Worm (Caenorhabditis elegans): ENCODE results near the gene Y40A1A.2.

Y40A1A.2 gene

DNA sequence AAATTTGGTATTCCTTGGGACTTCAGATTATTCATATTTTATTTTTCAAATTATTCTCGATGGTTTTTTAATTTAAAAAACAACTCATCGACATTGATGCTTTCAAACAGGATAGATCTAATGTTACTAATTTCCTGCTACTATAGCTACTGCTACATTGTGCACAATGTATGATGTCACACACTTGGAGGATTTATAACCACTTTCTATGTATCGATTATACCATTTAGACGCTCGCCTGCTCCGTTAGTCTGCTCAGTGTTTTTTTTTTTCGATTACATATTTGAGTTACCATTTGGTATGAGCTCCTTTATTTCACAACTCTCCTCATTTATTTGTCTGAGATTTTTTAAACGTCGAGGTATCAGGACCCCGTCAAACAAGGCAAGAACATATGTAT lies at the start of gene Y40A1A.2:
Gene Y40A1A.2, plus strand, starts transcription at position 301 of the 400 bp plus-strand sequence.
- no peak for TF ChIP-seq tra-4 (tag; optimal IDR thresholded peaks at IDR 0.05)
- TF ChIP-seq tbx-37 (GFP tag; conservative IDR thresholded peaks at IDR 0.05): no peak

DNA sequence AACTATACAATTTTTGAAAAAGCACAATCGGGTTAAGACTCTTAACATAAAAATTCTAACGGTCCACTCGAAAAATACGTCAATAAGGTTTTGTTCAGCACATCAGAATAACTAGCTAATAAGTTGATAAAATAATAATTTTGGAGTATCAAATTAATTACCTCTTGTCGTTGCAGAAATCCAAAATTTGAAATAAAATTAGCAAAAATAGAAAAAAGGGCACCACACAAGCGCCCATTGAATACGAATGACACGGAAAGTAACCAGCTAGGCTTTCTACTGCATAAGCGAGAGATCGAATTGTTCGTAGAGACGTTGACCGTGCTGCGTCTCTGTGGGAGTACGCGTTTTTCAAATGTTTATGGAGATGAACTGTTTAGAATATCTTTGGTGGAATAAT lies 31.5 kb upstream of the Y40A1A.2 start:
- TF ChIP-seq B0310.2 (tag; optimal IDR thresholded peaks at IDR 0.05): no peak
- TF ChIP-seq hmbx-1 (tag; optimal IDR thresholded peaks at IDR 0.05): no peak
- TF ChIP-seq ets-7 (tag; optimal IDR thresholded peaks at IDR 0.05): no peak
- TF ChIP-seq ceh-13 (GFP tag; optimal IDR thresholded peaks at IDR 0.05): no peak
- TF ChIP-seq tra-4 (tag; optimal IDR thresholded peaks at IDR 0.05): no peak
- TF ChIP-seq flt-1 (GFP tag; IDR thresholded peaks at IDR 0.05): no peak
- TF ChIP-seq aly-1 (tag; optimal IDR thresholded peaks at IDR 0.05): no peak
- no peak for TF ChIP-seq hnd-1 (tag; optimal IDR thresholded peaks at IDR 0.05)
- TF ChIP-seq scrt-1 (GFP tag; IDR thresholded peaks at IDR 0.05): no peak

DNA sequence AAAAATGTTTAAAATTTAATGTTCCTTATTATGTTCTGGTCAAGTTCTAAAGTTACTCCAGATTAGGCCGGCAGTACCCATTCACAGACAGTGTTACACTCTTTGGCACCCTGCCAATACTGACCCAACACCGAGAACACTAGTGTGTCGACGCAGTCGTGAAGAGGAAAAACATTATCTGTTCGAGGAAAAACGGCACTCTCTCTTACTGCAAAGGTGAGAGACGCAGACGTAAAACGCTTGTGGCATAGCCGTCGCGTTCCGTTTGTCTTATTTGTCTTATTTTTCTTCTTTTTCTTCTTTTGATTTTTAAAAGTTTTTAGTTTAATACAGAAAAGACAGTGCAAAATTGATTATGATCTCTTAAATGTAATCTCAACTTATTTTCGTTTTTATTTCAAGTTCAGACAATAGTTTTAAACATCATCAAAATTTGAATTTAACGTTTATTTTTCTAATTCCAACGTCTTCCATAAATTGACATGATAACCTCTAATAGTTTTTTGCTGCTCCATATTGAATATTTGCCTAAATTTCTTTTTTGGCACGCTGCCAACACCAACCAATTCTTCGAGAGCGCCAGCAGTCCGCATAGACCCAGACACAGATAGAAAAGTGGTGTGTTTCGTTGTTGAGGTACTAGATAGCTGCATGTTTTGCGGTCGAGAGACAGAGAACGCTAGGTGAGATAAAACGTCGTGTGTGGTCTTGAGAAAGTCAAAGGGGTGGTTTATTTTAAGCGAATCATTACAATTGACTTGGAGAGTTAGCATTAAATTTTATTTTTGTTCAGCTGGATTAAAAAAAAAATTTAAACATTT lies 29.4 kb upstream of the Y40A1A.2 start:
- TF ChIP-seq ets-7 (tag; optimal IDR thresholded peaks at IDR 0.05) (no peak), hnd-1 (tag; optimal IDR thresholded peaks at IDR 0.05) (no peak), tra-4 (tag; optimal IDR thresholded peaks at IDR 0.05) (no peak), F13C5.2 (tag; optimal IDR thresholded peaks at IDR 0.05) (no peak), B0310.2 (tag; optimal IDR thresholded peaks at IDR 0.05) (no peak), ama-1 (optimal IDR thresholded peaks at IDR 0.05) (no peak), aly-1 (tag; optimal IDR thresholded peaks at IDR 0.05) (no peak), scrt-1 (GFP tag; IDR thresholded peaks at IDR 0.05) (no peak), ceh-36 (tag; optimal IDR thresholded peaks at IDR 0.05) (no peak), flt-1 (GFP tag; IDR thresholded peaks at IDR 0.05) (no peak), ceh-13 (GFP tag; optimal IDR thresholded peaks at IDR 0.05) (no peak), sea-1 (GFP tag; conservative IDR thresholded peaks at IDR 0.05) (no peak), hmbx-1 (tag; optimal IDR thresholded peaks at IDR 0.05) (no peak), hmg-4 (GFP tag; optimal IDR thresholded peaks at IDR 0.05) (no peak), tbx-11 (GFP tag; IDR thresholded peaks at IDR 0.05) (no peak)

DNA sequence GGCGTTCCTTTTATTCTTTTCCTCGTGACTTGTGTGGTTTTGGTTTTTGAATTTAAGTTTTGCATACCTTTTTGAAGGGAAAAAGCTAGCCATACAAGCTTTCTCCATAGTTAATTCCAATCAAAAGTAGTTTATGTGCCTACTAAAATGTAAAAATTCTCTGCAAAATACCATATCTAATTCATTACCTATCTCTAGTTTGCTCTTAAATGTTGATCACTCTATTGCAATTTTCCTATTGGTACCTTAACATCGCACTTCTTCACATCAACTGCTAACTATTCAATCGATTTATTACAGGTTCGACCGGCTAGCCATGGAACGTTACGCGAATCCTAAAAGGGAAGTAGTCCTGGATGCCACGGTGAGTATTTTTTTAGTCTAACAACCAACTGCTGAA lies 28.3 kb upstream of the Y40A1A.2 start, which contains the start of gene F52D2.7:
Gene F52D2.7, plus strand, starts transcription at position 301 of the 400 bp plus-strand sequence.
- TF ChIP-seq ceh-36 (tag; optimal IDR thresholded peaks at IDR 0.05) (no peak), aly-1 (tag; optimal IDR thresholded peaks at IDR 0.05) (no peak), hmbx-1 (tag; optimal IDR thresholded peaks at IDR 0.05) (no peak), hmg-4 (GFP tag; optimal IDR thresholded peaks at IDR 0.05) (no peak), B0310.2 (tag; optimal IDR thresholded peaks at IDR 0.05) (no peak), ama-1 (optimal IDR thresholded peaks at IDR 0.05) (no peak), ceh-13 (GFP tag; optimal IDR thresholded peaks at IDR 0.05) (no peak), scrt-1 (GFP tag; IDR thresholded peaks at IDR 0.05) (no peak), tbx-11 (GFP tag; IDR thresholded peaks at IDR 0.05) (no peak), pes-1 (GFP tag; IDR thresholded peaks at IDR 0.05) (no peak), tbx-37 (GFP tag; conservative IDR thresholded peaks at IDR 0.05) (no peak), F13C5.2 (tag; optimal IDR thresholded peaks at IDR 0.05) (no peak), tra-4 (tag; optimal IDR thresholded peaks at IDR 0.05) (no peak), hnd-1 (tag; optimal IDR thresholded peaks at IDR 0.05) (no peak), sea-1 (GFP tag; conservative IDR thresholded peaks at IDR 0.05) (no peak), flt-1 (GFP tag; IDR thresholded peaks at IDR 0.05) (no peak), ets-7 (tag; optimal IDR thresholded peaks at IDR 0.05) (no peak)

DNA sequence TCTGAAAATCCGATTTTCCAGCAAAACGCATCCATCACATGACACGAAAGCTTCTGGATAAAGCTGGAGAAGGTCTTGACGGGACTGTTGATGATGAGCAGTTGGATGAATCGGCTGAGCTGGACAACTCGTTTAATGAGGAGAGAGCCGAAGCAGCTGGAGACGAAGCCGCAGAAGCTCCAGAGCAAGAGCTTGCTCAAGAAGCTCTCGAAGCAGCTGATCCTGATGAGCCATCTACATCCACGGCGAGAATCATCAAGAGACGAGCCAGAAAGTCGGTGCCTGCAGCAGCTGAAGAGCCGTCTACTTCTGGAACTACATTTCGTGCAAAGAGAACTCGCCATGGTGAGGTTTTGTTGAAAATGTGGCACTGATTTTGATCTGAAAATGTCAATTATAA lies 26.1 kb upstream of the Y40A1A.2 start:
- no peak for TF ChIP-seq hnd-1 (tag; optimal IDR thresholded peaks at IDR 0.05)
- TF ChIP-seq hmbx-1 (tag; optimal IDR thresholded peaks at IDR 0.05): no peak
- TF ChIP-seq F13C5.2 (tag; optimal IDR thresholded peaks at IDR 0.05): no peak
- TF ChIP-seq sea-1 (GFP tag; conservative IDR thresholded peaks at IDR 0.05): no peak
- no peak for TF ChIP-seq scrt-1 (GFP tag; IDR thresholded peaks at IDR 0.05)
- TF ChIP-seq ceh-36 (tag; optimal IDR thresholded peaks at IDR 0.05): no peak

DNA sequence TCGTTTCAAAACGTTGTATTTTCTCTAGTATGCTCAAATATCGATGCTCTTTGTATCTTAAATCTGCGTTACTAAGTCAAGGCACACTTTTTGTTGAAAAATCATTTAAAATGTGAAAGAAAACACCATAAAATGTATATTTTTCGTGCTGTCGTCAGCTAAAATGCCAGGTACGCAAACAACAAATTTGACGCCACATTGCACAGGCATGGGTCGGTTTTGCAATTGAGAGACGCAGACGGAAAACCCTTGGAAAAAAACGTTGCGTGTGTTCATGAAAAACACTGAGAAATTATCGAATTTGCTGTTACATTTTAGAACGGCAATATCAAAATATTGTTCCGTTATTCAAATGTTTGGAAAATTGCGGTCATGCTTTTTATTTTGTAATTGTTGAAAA lies 25.7 kb upstream of the Y40A1A.2 start:
- TF ChIP-seq flt-1 (GFP tag; IDR thresholded peaks at IDR 0.05) (no peak), F13C5.2 (tag; optimal IDR thresholded peaks at IDR 0.05) (peak; percentile 29)

DNA sequence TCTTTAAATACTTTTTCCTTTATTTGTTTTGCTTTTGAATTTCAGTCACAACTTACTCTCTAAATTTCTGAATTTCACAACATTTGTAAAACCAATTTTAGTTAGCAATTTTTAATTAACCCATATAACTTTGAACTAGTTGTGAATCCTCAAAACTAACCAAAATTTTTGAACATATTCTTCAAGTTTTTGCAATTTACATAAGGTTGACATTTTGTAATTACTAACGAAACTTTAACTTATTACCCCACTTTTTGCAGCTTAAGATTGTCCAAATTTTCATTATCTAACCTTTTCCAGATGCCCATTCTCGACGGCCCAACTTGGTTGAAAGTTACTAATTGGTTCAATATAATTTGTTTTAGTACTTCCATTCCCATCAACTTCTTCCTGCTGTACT lies 21.0 kb upstream of the Y40A1A.2 start, which contains the start of gene str-79:
Gene str-79, plus strand, starts transcription at position 301 of the 400 bp plus-strand sequence.
- TF ChIP-seq F13C5.2 (tag; optimal IDR thresholded peaks at IDR 0.05) (no peak), scrt-1 (GFP tag; IDR thresholded peaks at IDR 0.05) (no peak), hmg-4 (GFP tag; optimal IDR thresholded peaks at IDR 0.05) (no peak), B0310.2 (tag; optimal IDR thresholded peaks at IDR 0.05) (no peak), ceh-13 (GFP tag; optimal IDR thresholded peaks at IDR 0.05) (no peak), hnd-1 (tag; optimal IDR thresholded peaks at IDR 0.05) (no peak), hmbx-1 (tag; optimal IDR thresholded peaks at IDR 0.05) (no peak), aly-1 (tag; optimal IDR thresholded peaks at IDR 0.05) (no peak)

DNA sequence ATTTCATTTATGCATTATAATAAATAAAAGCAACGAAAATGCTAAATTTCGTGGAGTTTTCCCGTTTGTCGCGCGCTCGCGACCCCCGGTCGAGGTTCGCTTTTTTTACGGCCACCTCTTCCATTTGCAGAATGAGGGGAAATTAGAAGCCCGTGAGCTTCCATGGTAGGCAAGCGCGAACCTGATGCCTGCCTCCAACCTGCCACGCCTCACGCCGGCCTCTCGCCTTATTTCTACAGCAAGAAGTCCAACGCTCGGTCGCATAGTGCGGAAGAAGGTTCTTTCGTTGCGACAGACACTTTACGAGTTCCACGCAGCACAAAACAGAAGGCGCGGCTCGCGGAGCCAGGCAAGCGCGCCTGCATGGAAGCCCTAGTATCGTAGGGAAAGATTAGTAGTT lies 18.9 kb upstream of the Y40A1A.2 start:
- TF ChIP-seq ama-1 (optimal IDR thresholded peaks at IDR 0.05): no peak
- TF ChIP-seq hmg-4 (GFP tag; optimal IDR thresholded peaks at IDR 0.05): no peak
- TF ChIP-seq hnd-1 (tag; optimal IDR thresholded peaks at IDR 0.05): no peak

Measured in whole organism, early embryonic.